Worm (Caenorhabditis elegans): ENCODE measurements around the gene M02D8.3.

Gene M02D8.3

DNA sequence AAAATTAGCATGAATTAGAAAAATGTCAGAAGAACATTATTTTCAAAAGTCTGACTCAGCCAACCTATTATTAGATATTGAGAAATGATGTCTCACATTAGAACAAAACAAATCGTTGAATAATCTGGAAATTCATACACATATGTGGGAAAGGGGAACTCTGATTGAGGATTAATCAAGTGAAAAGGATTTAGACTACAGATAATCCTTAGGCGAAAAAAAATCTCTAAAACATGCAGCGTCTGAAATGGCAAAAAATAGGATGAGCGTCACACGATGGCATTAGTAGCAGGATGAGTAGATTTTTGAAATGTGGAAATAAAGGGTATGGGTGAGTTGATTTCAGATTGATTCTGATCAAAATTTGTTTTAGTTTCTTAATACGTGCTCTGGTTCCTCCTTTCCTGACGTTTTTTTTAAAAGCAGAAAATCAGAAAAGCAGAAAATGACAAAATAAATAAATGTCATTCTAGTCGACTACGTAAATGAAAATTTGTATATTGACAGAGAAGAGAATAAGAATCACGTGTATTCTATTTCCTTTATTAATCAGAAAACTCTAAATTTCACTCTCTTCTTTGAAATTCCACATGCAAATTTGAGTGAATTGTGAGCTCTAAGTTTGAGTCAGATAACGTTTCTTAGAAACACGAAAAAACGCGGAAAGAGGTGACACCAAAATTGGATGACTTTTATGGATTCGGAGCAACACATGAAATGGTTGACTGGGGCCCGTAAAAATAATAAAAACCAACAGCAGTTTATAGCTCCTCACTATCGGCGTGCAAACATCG is 7.6 kb upstream of the M02D8.3 start:
- TF ChIP-seq nhr-2 (tag; optimal IDR thresholded peaks at IDR 0.05) (no peak), drap-1 (GFP tag; optimal IDR thresholded peaks at IDR 0.05) (no peak), pha-4 (tag; optimal IDR thresholded peaks at IDR 0.05) (no peak), blmp-1 (tag; optimal IDR thresholded peaks at IDR 0.05) (no peak), mep-1 (tag; optimal IDR thresholded peaks at IDR 0.05) (no peak), ceh-39 (tag; optimal IDR thresholded peaks at IDR 0.05) (no peak)

DNA sequence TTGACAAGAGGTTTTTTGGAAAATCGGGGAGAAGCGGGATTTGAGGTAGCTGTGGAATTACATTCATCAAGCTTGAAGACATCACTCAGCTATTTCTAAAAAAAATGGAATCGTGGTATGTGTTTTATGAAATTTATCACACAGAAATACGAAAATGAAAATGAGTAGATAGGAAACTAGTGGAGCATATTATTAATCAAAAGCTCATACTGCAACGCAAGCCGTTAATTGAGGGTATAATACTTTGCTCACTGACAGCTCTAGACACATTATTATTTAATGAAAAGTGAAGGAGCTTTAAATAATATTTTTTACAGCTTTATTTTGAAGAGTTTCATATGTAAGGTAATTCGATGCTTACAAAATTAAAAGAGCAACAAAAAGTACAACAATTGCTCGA is 6.1 kb upstream of the M02D8.3 start, which contains the start of gene M02D8.7:
M02D8.7 (minus strand) TSS at position 101 of the 400 bp plus-strand sequence.
- TF ChIP-seq unc-120 (tag; optimal IDR thresholded peaks at IDR 0.05; ENCODE audit: poor library complexity, severe bottlenecking) (no peak), sem-2 (GFP tag; optimal IDR thresholded peaks at IDR 0.05) (no peak), mls-2 (tag; optimal IDR thresholded peaks at IDR 0.05) (no peak), cnd-1 (tag; optimal IDR thresholded peaks at IDR 0.05) (no peak), hlh-1 (tag; optimal IDR thresholded peaks at IDR 0.05) (no peak), blmp-1 (tag; optimal IDR thresholded peaks at IDR 0.05) (no peak), ceh-39 (tag; optimal IDR thresholded peaks at IDR 0.05) (no peak), elt-1 (tag; optimal IDR thresholded peaks at IDR 0.05; ENCODE audit: borderline replicate concordance, insufficient read depth) (no peak), drap-1 (GFP tag; optimal IDR thresholded peaks at IDR 0.05) (no peak), tbx-8 (GFP tag; optimal IDR thresholded peaks at IDR 0.05) (no peak), elt-3 (tag; optimal IDR thresholded peaks at IDR 0.05) (no peak), nhr-28 (tag; optimal IDR thresholded peaks at IDR 0.05) (no peak), lsy-2 (tag; optimal IDR thresholded peaks at IDR 0.05) (no peak), pha-4 (tag; optimal IDR thresholded peaks at IDR 0.05) (no peak), unc-62 (GFP tag; optimal IDR thresholded peaks at IDR 0.05) (no peak), nhr-76 (tag; optimal IDR thresholded peaks at IDR 0.05) (no peak), ceh-83 (GFP tag; optimal IDR thresholded peaks at IDR 0.05) (no peak), sptf-1 (tag; optimal IDR thresholded peaks at IDR 0.05) (no peak)

DNA sequence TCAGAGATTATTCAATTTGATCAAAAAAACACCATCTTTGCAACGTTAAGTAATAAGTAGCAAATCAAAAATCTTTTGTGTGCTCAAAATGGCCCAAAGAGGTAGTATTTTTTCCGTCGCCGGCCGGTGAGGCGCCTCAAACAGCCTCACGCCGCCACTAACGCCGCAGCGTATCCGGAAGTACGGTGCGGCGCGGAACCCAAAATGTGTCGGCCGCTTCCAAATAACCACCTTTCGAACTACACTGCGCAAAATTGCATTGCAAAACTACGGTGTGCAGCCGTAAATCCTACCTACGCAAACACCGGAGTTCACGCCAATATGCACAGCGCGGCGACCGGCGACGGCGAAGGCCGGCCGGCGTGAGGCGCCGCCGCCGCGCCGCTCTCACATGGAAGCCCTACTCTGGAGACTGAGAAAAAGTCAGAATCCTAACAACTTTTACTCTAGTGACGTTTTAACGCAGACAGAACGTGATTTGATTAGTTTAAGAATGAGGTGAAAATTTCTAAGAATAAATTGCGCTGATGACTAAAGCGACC is 4.9 kb upstream of the M02D8.3 start:
- no peak for TF ChIP-seq drap-1 (GFP tag; optimal IDR thresholded peaks at IDR 0.05)
- no peak for TF ChIP-seq lsy-2 (tag; optimal IDR thresholded peaks at IDR 0.05)
- no peak for TF ChIP-seq sptf-1 (tag; optimal IDR thresholded peaks at IDR 0.05)
- no peak for TF ChIP-seq cnd-1 (tag; optimal IDR thresholded peaks at IDR 0.05)
- no peak for TF ChIP-seq lin-32 (GFP tag; optimal IDR thresholded peaks at IDR 0.05)
- TF ChIP-seq sem-2 (GFP tag; optimal IDR thresholded peaks at IDR 0.05): no peak
- no peak for TF ChIP-seq hlh-1 (tag; optimal IDR thresholded peaks at IDR 0.05)
- TF ChIP-seq unc-120 (tag; optimal IDR thresholded peaks at IDR 0.05; ENCODE audit: poor library complexity, severe bottlenecking): no peak
- no peak for TF ChIP-seq nhr-2 (tag; optimal IDR thresholded peaks at IDR 0.05)
- no peak for TF ChIP-seq mep-1 (tag; optimal IDR thresholded peaks at IDR 0.05)
- TF ChIP-seq ham-2 (GFP tag; optimal IDR thresholded peaks at IDR 0.05): no peak
- TF ChIP-seq snpc-4 (tag; optimal IDR thresholded peaks at IDR 0.05): no peak
- TF ChIP-seq bed-3 (GFP tag; optimal IDR thresholded peaks at IDR 0.05): no peak
- TF ChIP-seq elt-1 (tag; optimal IDR thresholded peaks at IDR 0.05; ENCODE audit: borderline replicate concordance, insufficient read depth): no peak
- no peak for TF ChIP-seq tbx-8 (GFP tag; optimal IDR thresholded peaks at IDR 0.05)

DNA sequence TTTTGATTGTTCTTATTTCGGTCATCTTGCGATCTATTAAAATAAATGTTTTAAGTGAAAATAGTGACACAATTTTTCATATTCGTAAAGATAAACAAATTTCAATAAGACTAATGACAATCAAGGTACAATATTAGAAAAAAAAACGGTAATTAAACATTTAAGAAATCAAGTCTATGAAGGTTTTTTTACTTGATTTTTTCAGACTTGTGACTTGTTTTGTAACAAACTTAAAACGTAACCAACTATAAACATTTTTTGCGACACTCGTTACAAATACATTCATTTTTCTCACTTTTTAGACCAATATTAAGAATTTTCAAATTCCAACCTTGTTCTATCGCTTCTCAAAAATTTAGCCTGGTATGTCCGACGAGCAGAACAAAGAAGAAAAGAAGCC is 2.6 kb upstream of the M02D8.3 start, which contains the start of gene M02D8.2:
M02D8.2 (plus strand) TSS at position 301 of the 400 bp plus-strand sequence.
- TF ChIP-seq tbx-8 (GFP tag; optimal IDR thresholded peaks at IDR 0.05) (no peak), pha-4 (tag; optimal IDR thresholded peaks at IDR 0.05) (no peak), cnd-1 (tag; optimal IDR thresholded peaks at IDR 0.05) (no peak), nhr-76 (tag; optimal IDR thresholded peaks at IDR 0.05) (no peak), lin-32 (GFP tag; optimal IDR thresholded peaks at IDR 0.05) (no peak), lin-13 (tag; optimal IDR thresholded peaks at IDR 0.05) (no peak), ztf-11 (tag; optimal IDR thresholded peaks at IDR 0.05) (no peak), drap-1 (GFP tag; optimal IDR thresholded peaks at IDR 0.05) (no peak), nhr-28 (tag; optimal IDR thresholded peaks at IDR 0.05) (no peak), ceh-39 (tag; optimal IDR thresholded peaks at IDR 0.05) (no peak), unc-39 (tag; optimal IDR thresholded peaks at IDR 0.05) (no peak), ham-2 (GFP tag; optimal IDR thresholded peaks at IDR 0.05) (no peak), ceh-43 (GFP tag; optimal IDR thresholded peaks at IDR 0.05) (no peak), ces-1 (GFP tag; optimal IDR thresholded peaks at IDR 0.05) (no peak), elt-3 (tag; optimal IDR thresholded peaks at IDR 0.05) (no peak), mls-2 (tag; optimal IDR thresholded peaks at IDR 0.05) (no peak), unc-120 (tag; optimal IDR thresholded peaks at IDR 0.05; ENCODE audit: poor library complexity, severe bottlenecking) (no peak)
